Fruit fly (Drosophila melanogaster): ENCODE data around the gene meso18E.

meso18E gene

DNA sequence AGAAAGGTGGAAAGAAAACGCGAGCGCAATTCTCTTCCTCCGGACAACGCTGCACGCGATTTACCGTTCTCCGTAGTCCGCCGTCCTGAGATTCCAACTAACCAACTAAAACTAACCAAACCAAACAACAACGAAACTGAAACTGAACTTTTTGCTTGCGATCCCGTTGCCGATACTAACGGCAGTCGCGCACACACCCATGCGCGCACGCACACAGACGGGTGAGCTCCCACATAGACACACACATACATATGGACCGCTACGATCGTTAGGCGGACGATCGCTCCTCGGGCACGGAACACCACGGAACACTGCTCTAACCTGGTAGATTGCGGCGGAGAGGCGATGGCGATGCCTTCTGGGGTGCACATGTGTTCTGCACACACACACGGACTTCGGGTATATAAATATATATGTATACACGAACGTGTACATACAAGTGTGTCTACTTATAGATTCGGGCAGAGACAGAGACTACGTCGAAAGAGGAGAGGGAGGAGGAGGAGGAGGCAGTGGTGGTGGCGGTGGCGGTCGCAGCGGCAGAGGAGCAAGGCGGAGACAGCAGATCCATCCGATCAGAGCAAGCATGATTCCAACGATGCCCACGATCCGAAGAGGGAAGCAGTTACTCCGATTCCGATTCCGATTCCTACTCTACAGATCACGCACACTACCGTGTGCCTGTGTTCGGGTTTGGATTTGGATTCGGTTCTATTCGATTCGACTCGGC lies at the start of gene meso18E:
Gene meso18E (minus strand): TSS at position 148 of the 730 bp plus-strand sequence.
- no peak for TF ChIP-seq CG17801 (GFP tag; optimal IDR thresholded peaks at IDR 0.05; ENCODE audit: partially characterized antibody)

DNA sequence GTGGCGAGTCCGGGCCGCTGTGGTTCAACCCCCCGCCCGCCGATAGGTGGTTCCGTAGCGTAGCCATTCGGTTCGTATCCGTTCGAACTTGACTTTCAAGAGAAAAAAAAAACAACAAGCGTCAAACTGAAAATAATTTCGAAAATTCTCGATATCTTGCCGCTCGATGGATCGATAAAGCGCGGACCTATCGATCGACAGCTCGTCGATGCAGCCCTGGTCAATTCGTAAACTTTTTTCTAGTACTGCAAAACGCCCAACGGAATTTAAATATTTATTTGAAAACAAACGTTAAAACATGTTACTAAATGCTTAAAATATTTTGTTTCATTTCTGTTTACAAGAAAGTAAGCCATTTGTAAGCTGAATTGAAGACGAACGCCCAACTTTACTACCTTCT lies 49.3 kb upstream of the meso18E start:
- no peak for TF ChIP-seq CG17801 (GFP tag; optimal IDR thresholded peaks at IDR 0.05; ENCODE audit: partially characterized antibody)

DNA sequence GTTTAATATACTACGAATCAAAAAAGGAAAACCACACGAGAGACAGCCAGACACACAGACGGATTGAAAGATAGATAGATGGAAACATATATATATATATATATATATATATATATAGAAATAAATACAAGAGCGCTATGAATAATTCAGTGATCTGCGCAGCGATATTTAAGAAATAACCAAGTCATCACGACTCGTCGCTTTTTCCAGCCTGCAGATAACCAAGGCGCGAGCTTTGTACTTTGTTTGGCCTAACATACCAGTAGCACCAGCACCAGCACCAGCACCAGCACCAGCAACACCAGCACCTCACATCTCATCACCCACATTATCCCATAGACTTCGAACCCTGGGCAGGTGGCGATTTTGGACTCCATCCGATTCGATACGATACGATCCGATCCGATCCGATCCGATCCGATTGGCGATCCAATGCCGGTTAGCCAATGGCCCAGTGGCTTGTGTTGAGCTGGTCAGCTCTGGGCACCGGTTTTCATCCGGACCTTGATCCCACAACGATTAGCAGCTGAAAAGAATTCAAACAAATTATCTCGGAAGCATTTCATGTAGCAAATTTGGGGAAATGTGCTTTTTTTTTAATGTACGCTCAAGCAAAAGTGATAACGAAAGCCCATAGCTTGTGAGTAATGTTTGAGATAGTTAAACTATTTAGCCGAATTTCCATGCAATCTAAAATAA lies 42.0 kb upstream of the meso18E start:
- TF ChIP-seq CG17801 (GFP tag; optimal IDR thresholded peaks at IDR 0.05; ENCODE audit: partially characterized antibody): no peak

DNA sequence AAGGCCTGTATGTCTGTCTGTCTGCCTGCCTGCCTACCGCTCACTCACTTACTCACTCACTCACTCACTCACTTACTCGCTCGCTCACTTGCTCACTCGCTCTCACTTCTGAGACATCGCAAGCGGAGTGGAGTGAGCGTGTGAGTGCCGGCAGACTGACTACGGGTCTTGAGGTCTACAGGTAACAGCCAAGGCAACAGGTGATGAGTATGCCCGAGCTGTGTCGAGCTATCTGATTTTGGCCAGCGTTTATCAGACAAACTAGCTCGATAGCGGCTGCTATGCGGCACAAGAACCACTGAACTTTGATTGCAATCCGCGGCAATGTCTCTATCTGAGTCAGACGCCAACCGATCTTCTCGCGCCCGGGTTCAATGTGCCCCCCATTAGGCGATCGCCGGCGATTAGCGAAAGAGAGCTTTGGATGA lies 41.3 kb upstream of the meso18E start:
- no peak for TF ChIP-seq CG17801 (GFP tag; optimal IDR thresholded peaks at IDR 0.05; ENCODE audit: partially characterized antibody)

DNA sequence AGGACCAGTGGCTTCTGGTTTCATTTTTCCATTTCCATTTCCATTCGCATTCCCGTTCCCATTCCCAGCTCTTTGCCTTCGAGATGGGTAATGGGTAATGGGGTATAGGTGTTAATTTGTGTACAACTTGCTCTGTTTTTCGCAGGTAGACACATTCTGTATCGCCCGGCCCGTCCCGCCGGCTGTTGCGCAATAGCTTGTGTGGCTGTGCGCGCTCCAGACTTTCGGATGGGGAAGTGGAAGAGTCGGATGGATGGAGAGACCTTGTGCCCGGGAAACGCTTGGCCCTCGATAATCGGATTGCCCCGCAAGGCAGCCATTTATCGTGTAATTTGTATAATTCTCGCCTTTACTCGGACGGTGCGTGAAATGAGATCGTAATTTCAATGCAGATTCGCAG lies 40.9 kb upstream of the meso18E start:
- TF ChIP-seq CG17801 (GFP tag; optimal IDR thresholded peaks at IDR 0.05; ENCODE audit: partially characterized antibody): no peak

DNA sequence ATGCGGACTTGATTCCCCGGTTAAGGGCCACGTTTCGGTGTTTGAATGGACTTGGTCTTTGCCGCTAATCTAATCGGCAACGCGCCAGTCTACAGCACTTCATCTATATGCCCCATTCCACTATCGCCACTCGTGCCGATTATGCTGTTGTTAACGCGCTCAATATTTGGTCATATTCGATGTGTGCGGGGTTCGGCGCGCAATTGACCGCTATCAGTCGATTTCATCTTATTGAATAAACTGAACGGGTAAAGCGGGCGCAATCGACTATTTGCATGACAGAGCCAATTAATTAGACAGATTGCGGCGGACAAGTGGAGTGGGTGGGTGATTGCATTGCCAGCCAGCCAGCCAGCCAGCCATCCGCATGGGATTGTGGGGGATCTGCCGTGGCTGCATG lies 39.5 kb upstream of the meso18E start:
- no peak for TF ChIP-seq CG17801 (GFP tag; optimal IDR thresholded peaks at IDR 0.05; ENCODE audit: partially characterized antibody)

DNA sequence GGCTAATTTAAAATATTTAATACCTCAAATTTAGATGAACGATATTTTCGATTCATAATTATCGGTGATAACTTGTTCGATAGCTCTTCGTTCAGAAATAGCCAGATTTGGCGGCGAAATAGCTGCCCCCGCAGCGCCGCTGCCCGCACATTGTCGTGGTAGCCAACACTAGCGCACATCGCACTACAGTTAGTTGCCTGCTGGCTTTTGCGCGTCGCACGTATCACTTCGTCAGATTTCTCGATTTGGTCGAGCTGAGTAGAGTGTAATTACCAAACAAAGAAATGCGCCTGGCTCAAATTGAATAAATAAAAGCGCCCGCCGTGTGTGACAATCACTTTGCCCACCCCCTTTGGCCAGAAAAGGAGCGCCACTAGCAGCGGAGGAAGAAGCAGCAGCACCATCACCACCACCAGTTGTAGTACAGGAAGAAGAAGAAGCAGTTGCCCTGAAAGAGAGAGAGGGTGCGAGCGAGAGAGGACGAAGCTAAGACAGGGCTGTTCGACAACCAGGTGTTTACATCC lies 37.8 kb upstream of the meso18E start, which contains the start of gene Abcd3:
Gene Abcd3 (plus strand): TSS at position 145 of the 524 bp plus-strand sequence.
- TF ChIP-seq CG17801 (GFP tag; optimal IDR thresholded peaks at IDR 0.05; ENCODE audit: partially characterized antibody): peak; percentile 71

DNA sequence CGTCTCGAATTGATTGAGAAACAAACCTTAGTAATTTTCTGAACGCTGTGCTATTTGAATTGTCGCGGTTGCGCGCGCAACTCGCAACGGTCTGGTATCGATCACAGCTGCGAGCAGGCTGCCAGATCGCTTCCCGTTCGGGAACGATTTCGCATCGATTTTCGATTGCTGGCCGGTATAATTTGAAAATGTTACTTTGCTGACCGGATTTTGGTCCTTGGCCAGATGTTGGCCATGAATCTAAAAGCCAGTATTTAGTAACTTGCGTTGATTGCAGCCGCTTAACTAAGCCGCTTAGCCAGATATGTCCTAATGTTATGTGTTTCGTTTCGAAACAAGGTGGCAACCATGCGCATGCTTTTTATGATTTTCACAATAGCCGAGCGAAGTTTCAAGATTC lies 35.7 kb upstream of the meso18E start:
- TF ChIP-seq CG17801 (GFP tag; optimal IDR thresholded peaks at IDR 0.05; ENCODE audit: partially characterized antibody): no peak

DNA sequence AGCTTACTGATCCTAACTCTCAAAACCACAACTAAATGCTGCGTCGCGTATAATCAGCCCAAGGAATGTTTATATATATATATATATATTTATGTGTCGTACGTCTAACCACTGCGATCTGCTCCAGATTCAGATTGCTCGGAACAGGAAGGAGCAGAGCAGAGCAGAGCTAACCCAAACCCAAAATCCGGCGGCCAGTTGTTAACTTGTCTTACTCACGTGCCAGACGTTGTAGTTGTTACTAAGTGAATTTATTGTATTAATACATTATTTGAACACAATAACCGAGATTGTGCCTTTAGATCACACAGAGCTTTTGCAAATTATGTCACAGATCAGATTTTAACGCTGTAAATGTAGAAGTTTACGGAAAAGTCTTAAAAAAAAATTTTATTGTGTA lies 35.2 kb upstream of the meso18E start, which contains the start of gene Alr:
Gene Alr (plus strand): TSS at position 301 of the 400 bp plus-strand sequence.
- TF ChIP-seq CG17801 (GFP tag; optimal IDR thresholded peaks at IDR 0.05; ENCODE audit: partially characterized antibody): no peak

DNA sequence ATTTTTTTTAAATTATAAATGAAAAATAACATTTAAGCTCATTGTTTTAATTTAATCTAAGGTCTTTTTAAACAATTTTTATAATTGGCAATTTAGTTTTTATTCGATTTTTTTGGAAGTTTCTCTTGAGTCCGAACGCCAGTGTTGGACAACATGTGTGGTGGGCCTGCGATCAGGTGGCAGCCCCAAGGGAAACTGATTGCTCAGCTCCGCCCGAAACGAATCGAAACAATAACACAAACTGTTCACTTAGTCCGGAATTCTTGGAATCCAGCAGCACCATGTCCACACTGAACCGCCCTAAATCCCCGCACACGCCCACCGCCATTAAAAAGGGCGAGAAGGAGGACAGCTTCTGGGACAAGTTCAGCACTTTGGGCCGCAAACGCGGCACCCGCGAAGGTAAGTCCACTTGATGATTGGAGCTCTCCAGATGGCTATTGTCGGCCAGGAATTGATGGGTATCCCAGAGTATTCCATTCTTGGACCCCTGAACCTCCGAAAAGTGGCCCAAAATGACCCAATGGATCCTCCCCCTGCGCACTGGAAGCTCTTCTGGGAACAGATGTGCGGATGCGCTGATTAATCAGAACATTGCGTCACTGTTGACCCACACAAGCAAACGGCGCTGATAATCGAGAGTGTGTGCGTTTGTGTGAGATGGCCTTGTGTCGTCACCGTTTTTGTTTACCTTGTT lies 33.2 kb upstream of the meso18E start, which contains the start of gene parvin:
Gene parvin (plus strand): TSS at position 134 of the 697 bp plus-strand sequence.
- TF ChIP-seq CG17801 (GFP tag; optimal IDR thresholded peaks at IDR 0.05; ENCODE audit: partially characterized antibody): no peak

DNA sequence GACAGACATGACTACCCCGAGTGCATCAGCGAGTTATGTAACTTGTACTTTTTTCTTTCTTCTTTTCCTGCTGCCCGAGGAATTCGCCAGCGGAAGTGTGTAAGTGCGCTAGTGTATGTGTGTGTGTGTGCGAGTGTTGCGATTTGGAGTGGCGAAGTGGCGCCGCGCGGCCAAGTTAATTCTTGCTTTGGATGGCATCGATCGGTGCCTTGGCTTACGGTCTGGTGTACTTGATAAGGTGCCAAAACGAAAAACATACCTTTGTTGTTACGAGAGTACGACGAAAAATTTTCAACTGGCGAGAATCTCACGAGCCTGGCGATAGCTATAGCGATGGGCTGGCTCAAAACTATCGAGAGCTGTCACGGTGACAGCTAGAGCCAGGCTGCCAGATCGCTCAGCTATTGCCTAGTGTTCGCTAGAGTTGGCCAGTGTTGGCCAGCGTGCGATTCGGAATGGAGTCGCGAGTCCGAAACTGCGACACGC lies 31.2 kb upstream of the meso18E start, which contains the start of the genes CG18809, COX6B, CG33932 and Rpp20:
Gene CG18809 (minus strand): TSS at position 333 of the 486 bp plus-strand sequence.
Gene COX6B (minus strand): TSS at position 333 of the 486 bp plus-strand sequence.
Gene CG33932 (plus strand): TSS at position 429 of the 486 bp plus-strand sequence.
Gene Rpp20 (plus strand): TSS at position 429 of the 486 bp plus-strand sequence.
- peak; percentile 57 for TF ChIP-seq CG17801 (GFP tag; optimal IDR thresholded peaks at IDR 0.05; ENCODE audit: partially characterized antibody)

DNA sequence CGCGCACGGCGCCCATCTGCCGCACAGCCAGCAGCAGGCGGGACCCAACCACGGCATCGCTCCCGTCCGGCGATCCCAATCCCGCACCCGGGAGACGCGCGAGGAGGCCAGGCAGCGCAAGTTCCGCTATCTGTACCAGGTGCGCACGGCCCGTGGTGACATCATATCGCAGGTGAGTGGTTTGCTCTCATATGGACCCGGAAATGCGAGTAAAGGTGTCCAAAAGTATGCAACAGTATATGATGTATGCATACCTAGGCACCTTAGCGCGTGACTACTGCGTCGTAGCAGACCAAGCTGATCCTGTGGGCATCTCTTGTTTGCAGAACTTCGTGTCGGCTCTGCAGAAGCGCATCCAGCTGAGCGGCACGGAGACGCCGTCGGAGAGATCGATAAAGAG lies 25.0 kb upstream of the meso18E start:
- no peak for TF ChIP-seq CG17801 (GFP tag; optimal IDR thresholded peaks at IDR 0.05; ENCODE audit: partially characterized antibody)

DNA sequence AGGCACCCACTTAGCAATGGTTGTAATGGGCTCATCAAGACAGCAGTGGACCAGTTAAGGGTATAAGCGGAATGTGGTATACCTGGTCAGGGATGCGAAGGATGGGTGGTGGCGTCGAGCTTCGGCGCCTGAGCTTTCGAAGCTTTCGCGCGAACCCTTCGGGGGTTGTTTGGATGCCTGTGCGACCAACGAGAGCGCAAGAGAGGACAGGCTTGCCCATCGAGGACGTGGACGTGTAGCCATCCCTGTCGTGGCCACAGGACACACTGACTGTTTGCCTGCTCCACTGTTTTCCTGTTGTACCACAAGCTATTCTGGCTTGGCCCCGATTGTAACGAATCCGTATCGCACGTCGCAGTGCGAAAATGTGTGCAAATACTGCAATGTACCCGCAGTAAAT lies 22.4 kb upstream of the meso18E start, which contains the start of gene CG14234:
Gene CG14234 (plus strand): TSS at position 301 of the 400 bp plus-strand sequence.
- no peak for TF ChIP-seq CG17801 (GFP tag; optimal IDR thresholded peaks at IDR 0.05; ENCODE audit: partially characterized antibody)

DNA sequence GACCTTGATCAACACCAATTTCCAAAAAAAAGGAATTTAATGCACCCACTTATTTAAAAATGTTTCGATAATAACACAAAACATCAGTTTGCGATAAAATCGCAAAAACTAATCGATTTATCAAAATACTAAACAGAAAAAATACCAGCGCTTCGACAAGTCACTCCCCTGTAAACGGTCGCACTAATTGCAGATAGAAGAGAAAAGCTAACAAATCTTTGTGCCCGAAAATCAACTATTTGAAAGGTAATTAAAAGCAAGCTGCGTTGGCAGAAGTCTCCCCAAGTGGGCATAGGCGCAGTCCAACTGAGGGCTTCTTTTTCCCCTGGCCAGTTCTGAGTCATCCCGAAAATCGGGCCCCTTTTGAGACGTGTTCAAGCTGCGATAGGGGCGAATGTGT lies 18.0 kb upstream of the meso18E start, which contains the start of gene AP-1-2beta:
Gene AP-1-2beta (plus strand): TSS at position 161 of the 400 bp plus-strand sequence.
- peak; percentile 45 for TF ChIP-seq CG17801 (GFP tag; optimal IDR thresholded peaks at IDR 0.05; ENCODE audit: partially characterized antibody)
